Worm (Caenorhabditis elegans): ENCODE measurements around the gene nasp-2.

DNA sequence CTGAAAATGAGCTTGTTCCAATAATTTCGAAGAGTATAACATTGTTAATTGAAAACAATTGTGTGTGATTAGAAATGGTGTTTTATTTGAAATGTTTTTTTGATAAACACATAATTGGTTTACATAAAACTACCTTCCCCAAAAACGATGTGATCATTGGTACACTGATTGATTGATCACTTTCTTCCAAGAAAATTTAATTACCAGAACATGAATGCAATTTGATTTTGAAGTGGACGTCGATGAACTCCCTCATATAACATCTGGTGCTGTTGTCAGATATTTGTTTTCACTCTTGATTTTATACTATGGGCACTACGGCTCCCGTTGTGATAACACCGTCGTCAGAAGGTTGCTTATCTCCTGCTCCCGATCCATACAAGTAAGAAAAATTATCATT, 8.6 kb upstream of the nasp-2 start, which contains the start of gene srh-15:
- TF ChIP-seq fkh-10 (GFP tag; optimal IDR thresholded peaks at IDR 0.05) (no peak), lin-39 (tag; optimal IDR thresholded peaks at IDR 0.05) (no peak), nhr-111 (GFP tag; optimal IDR thresholded peaks at IDR 0.05) (no peak), dpl-1 (GFP tag; optimal IDR thresholded peaks at IDR 0.05) (no peak), nhr-41 (GFP tag; IDR thresholded peaks at IDR 0.05) (no peak), aly-2 (tag; optimal IDR thresholded peaks at IDR 0.05) (no peak), unc-130 (GFP tag; optimal IDR thresholded peaks at IDR 0.05) (no peak), lin-13 (GFP tag; optimal IDR thresholded peaks at IDR 0.05) (no peak), daf-19 (GFP tag; conservative IDR thresholded peaks at IDR 0.05) (no peak), snpc-4 (tag; optimal IDR thresholded peaks at IDR 0.05) (no peak)

Data from whole organism, L4 larva.